Worm (Caenorhabditis elegans) whole organism, L4 larva: Measurements from ENCODE around the gene gon-14.
"Not testable (repeated sequence)": the region's sequence is repeated elsewhere in the genome, so short reads cannot be mapped to it uniquely, and the experiment has no call there.

Source experiments
- F10B5.3 ChIP-seq: sonication (generic microtip); optimal IDR thresholded peaks from 2 replicates; lab custom pipeline; 2016; ENCODE audit warnings: mild to moderate bottlenecking, missing genetic modification characterization, missing compliant biosample characterization
- F44E2.7 ChIP-seq: fragments of 200-800 bp; sonication (Bioruptor generic); IDR thresholded peaks from 2 replicates; pipeline ENCODE4 v2.1.2; 2022; ENCODE audit warnings: missing genetic modification characterization, missing compliant biosample characterization
- arid-1 ChIP-seq: fragments of 200-800 bp; sonication (Bioruptor generic); conservative IDR thresholded peaks from 2 replicates; pipeline ENCODE4 v1.3.6; 2022; ENCODE audit warnings: missing genetic modification reagents, missing genetic modification characterization, missing compliant biosample characterization
- attf-4 ChIP-seq: sonication (generic microtip); optimal IDR thresholded peaks from 3 replicates; lab custom pipeline; 2017; ENCODE audit warnings: missing biosample characterization, missing genetic modification characterization
- ceh-32 ChIP-seq: sonication (generic microtip); optimal IDR thresholded peaks from 2 replicates; lab custom pipeline; 2016; ENCODE audit warnings: mild to moderate bottlenecking, missing genetic modification characterization, missing compliant biosample characterization; ENCODE audit not compliant: poor library complexity
- ceh-44 ChIP-seq: fragments of 200-800 bp; sonication (Bioruptor generic); IDR thresholded peaks from 2 replicates; pipeline ENCODE4 v1.3.6; 2022; ENCODE audit warnings: missing genetic modification reagents, missing genetic modification characterization, missing compliant biosample characterization
- ceh-62 ChIP-seq: sonication (generic microtip); optimal IDR thresholded peaks from 2 replicates; lab custom pipeline; 2017; ENCODE audit warnings: missing biosample characterization, missing genetic modification characterization
- cey-2 ChIP-seq: sonication (generic microtip); optimal IDR thresholded peaks from 3 replicates; lab custom pipeline; 2017; ENCODE audit warnings: missing genetic modification characterization, mild to moderate bottlenecking, missing compliant biosample characterization, antibody characterized with exemption, borderline replicate concordance; ENCODE audit not compliant: insufficient read depth
- daf-12 ChIP-seq: fragments of 150-350 bp; optimal IDR thresholded peaks from 2 replicates; lab custom pipeline; 2014; ENCODE audit warnings: missing biosample characterization, missing genetic modification reagents, missing genetic modification characterization
- daf-16 ChIP-seq, 3 experiments: sonication (generic microtip); optimal IDR thresholded peaks; 2 replicates each; lab custom pipeline; 2016 to 2017; ENCODE audit warnings: missing genetic modification characterization in 3 of 3, missing genetic modification reagents in 3 of 3, mild to moderate bottlenecking in 2 of 3, missing compliant biosample characterization in 2 of 3, missing biosample characterization in 1 of 3, moderate library complexity in 1 of 3
- daf-19 ChIP-seq: fragments of 200-800 bp; sonication (Bioruptor generic); conservative IDR thresholded peaks from 2 replicates; pipeline ENCODE4 v1.3.6; 2022; ENCODE audit warnings: missing genetic modification characterization, missing compliant biosample characterization
- dmd-6 ChIP-seq: fragments of 200-800 bp; sonication (Bioruptor generic); IDR thresholded peaks from 2 replicates; pipeline ENCODE4 v1.3.6; 2022; ENCODE audit warnings: missing genetic modification reagents, missing genetic modification characterization, missing compliant biosample characterization
- dmd-8 ChIP-seq: fragments of 200-800 bp; sonication (Bioruptor generic); IDR thresholded peaks from 2 replicates; pipeline ENCODE4 v1.3.6; 2022; ENCODE audit warnings: missing genetic modification characterization, missing compliant biosample characterization
- dve-1 ChIP-seq: sonication (generic microtip); optimal IDR thresholded peaks from 2 replicates; lab custom pipeline; 2017; ENCODE audit warnings: antibody characterized with exemption, mild to moderate bottlenecking, missing genetic modification characterization, missing compliant biosample characterization; ENCODE audit not compliant: insufficient read depth
- gei-8 ChIP-seq: fragments of 200-800 bp; sonication (Bioruptor generic); optimal IDR thresholded peaks from 2 replicates; lab custom pipeline; 2018; ENCODE audit warnings: mild to moderate bottlenecking, missing genetic modification characterization, missing compliant biosample characterization
- lin-1 ChIP-seq: fragments of 200-800 bp; sonication (Bioruptor generic); IDR thresholded peaks from 2 replicates; pipeline ENCODE4 v1.3.6; 2022; ENCODE audit warnings: missing genetic modification reagents, missing genetic modification characterization, missing compliant biosample characterization
- lin-13 ChIP-seq: fragments of 150-350 bp; optimal IDR thresholded peaks from 2 replicates; lab custom pipeline; 2014; ENCODE audit warnings: missing biosample characterization, missing genetic modification reagents, missing genetic modification characterization
- lin-39 ChIP-seq: fragments of 150-350 bp; optimal IDR thresholded peaks from 2 replicates; lab custom pipeline; 2014; ENCODE audit warnings: missing biosample characterization, missing genetic modification reagents, missing genetic modification characterization
- mdl-1 ChIP-seq, 2 experiments: fragments of 150-350 bp in 1 of 2; sonication (generic microtip) in 1 of 2; optimal IDR thresholded peaks; 2 replicates each; lab custom pipeline; 2014 to 2017; ENCODE audit warnings: missing biosample characterization in 2 of 2, missing genetic modification characterization in 2 of 2
- mep-1 ChIP-seq: fragments of 150-350 bp; sonication (generic microtip); optimal IDR thresholded peaks from 3 replicates; lab custom pipeline; 2014; ENCODE audit warnings: missing biosample characterization, missing genetic modification characterization
- mes-2 ChIP-seq: sonication (generic microtip); optimal IDR thresholded peaks from 2 replicates; lab custom pipeline; 2016; ENCODE audit warnings: missing genotype, mild to moderate bottlenecking, missing genetic modification characterization, missing compliant biosample characterization; ENCODE audit not compliant: poor library complexity, severe bottlenecking
- mxl-2 ChIP-seq: fragments of 200-800 bp; sonication (Bioruptor generic); conservative IDR thresholded peaks from 2 replicates; pipeline ENCODE4 v1.3.6; 2022; ENCODE audit warnings: missing genetic modification reagents, missing genetic modification characterization, missing compliant biosample characterization
- nhr-10 ChIP-seq: fragments of 150-350 bp; optimal IDR thresholded peaks from 2 replicates; lab custom pipeline; 2014; ENCODE audit warnings: missing biosample characterization, missing genetic modification characterization
- nhr-102 ChIP-seq: sonication (generic microtip); optimal IDR thresholded peaks from 2 replicates; lab custom pipeline; 2016; ENCODE audit warnings: mild to moderate bottlenecking, missing genetic modification characterization, moderate library complexity, missing compliant biosample characterization
- nhr-28 ChIP-seq: fragments of 150-350 bp; optimal IDR thresholded peaks from 2 replicates; lab custom pipeline; 2014; ENCODE audit warnings: missing biosample characterization, missing genetic modification characterization
- nhr-77 ChIP-seq: fragments of 150-350 bp; optimal IDR thresholded peaks from 2 replicates; lab custom pipeline; 2014; ENCODE audit warnings: missing biosample characterization, missing genetic modification characterization
- pha-4 ChIP-seq, 2 experiments: fragments of 150-350 bp in 1 of 2; fragments of 200-800 bp in 1 of 2; sonication (Bioruptor generic) in 1 of 2; IDR thresholded peaks in 1 of 2; optimal IDR thresholded peaks in 1 of 2; 2 replicates each; pipeline versions ENCODE4 v1.3.6 to Lab custom; 2014 to 2022; ENCODE audit warnings: missing genetic modification characterization in 2 of 2, missing genetic modification reagents in 2 of 2, missing biosample characterization in 1 of 2, missing compliant biosample characterization in 1 of 2
- php-3 ChIP-seq: fragments of 200-800 bp; sonication (Bioruptor generic); IDR thresholded peaks from 2 replicates; pipeline ENCODE4 v1.3.6; 2022; ENCODE audit warnings: missing genetic modification reagents, missing genetic modification characterization, missing compliant biosample characterization
- pqm-1 ChIP-seq: sonication (generic microtip); optimal IDR thresholded peaks from 2 replicates; lab custom pipeline; 2017; ENCODE audit warnings: missing biosample characterization, missing genetic modification characterization
- skn-1 ChIP-seq: fragments of 150-350 bp; optimal IDR thresholded peaks from 2 replicates; lab custom pipeline; 2014; ENCODE audit warnings: missing biosample characterization, missing genetic modification characterization
- snpc-1.2 ChIP-seq: fragments of 200-800 bp; sonication (Bioruptor generic); IDR thresholded peaks from 2 replicates; pipeline ENCODE4 v1.3.6; 2022; ENCODE audit warnings: missing genetic modification reagents, missing genetic modification characterization, missing compliant biosample characterization
- snpc-4 ChIP-seq: fragments of 150-350 bp; optimal IDR thresholded peaks from 2 replicates; lab custom pipeline; 2014; ENCODE audit warnings: missing biosample characterization, missing genetic modification characterization
- spr-1 ChIP-seq: sonication (generic microtip); optimal IDR thresholded peaks from 2 replicates; lab custom pipeline; 2016; ENCODE audit warnings: mild to moderate bottlenecking, missing genetic modification characterization, missing compliant biosample characterization
- tag-97 ChIP-seq: fragments of 200-800 bp; sonication (Bioruptor generic); IDR thresholded peaks from 2 replicates; pipeline ENCODE4 v1.3.6; 2022; ENCODE audit warnings: missing genetic modification characterization, missing compliant biosample characterization
- tra-1 ChIP-seq: fragments of 200-800 bp; sonication (Bioruptor generic); IDR thresholded peaks from 2 replicates; pipeline ENCODE4 v1.3.6; 2022; ENCODE audit warnings: missing genetic modification reagents, missing genetic modification characterization, missing compliant biosample characterization
- unc-39 ChIP-seq: sonication (generic microtip); optimal IDR thresholded peaks from 2 replicates; lab custom pipeline; 2017; ENCODE audit warnings: missing biosample characterization, missing genetic modification characterization
- unc-62 ChIP-seq, 3 experiments: fragments of 150-350 bp in 1 of 3; sonication (generic microtip); optimal IDR thresholded peaks in 2 of 3; peaks in 1 of 3; 1 replicate in 1 of 3; 2 replicates in 2 of 3; lab custom pipeline; 2014 to 2017; ENCODE audit warnings: missing biosample characterization in 3 of 3, missing genetic modification characterization in 3 of 3, missing genetic modification reagents in 3 of 3, missing genotype in 1 of 3
- zag-1 ChIP-seq: fragments of 150-350 bp; optimal IDR thresholded peaks from 2 replicates; lab custom pipeline; 2014; ENCODE audit warnings: missing biosample characterization, missing genetic modification characterization
- zip-11 ChIP-seq: fragments of 200-800 bp; sonication (Bioruptor generic); IDR thresholded peaks from 2 replicates; pipeline ENCODE4 v1.3.6; 2022; ENCODE audit warnings: missing genetic modification characterization, missing compliant biosample characterization
- ztf-7 ChIP-seq: fragments of 150-350 bp; optimal IDR thresholded peaks from 2 replicates; lab custom pipeline; 2014; ENCODE audit warnings: missing biosample characterization, missing genetic modification characterization

The gon-14 gene

DNA sequence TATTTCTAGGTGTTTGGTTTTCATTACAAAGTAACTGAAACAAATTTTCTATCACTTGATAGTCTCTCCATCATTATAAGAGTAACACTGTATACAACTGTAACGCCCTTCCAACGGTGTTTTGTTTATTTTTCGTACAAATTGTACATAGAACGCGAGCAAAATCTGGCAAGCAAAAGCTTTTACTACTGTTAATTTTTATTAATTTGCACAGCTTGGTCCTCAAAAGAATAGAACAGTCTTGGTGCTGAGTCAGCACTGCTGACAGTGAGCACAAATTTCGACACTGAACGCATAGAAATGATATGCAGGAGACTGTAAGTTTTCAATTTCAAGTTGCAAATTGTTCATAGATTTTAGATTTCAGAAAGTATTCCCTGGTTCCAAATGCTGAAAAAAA is 20.7 kb downstream of the gon-14 start, which contains the start of gene ZK1055.2:
Gene ZK1055.2 (plus strand): TSS at position 301 of the 400 bp plus-strand sequence.
- no peak for TF ChIP-seq mep-1
- TF ChIP-seq, all 104 proteins: peak for 0

ce11 chrV:6581762-6582161 is 29.2 kb downstream of the gon-14 start, which contains the start of gene ZK1055.4:
Gene ZK1055.4 (plus strand): TSS chrV:6582062.
- not testable (repeated sequence) for TF ChIP-seq ceh-44; F44E2.7 (GFP tag; lab: Robert Waterston, UW); lin-39 (tag; lab: Kevin White, UChicago)

ce11 chrV:6579992-6580391 is 31.0 kb downstream of the gon-14 start, which contains the start of gene EGAP9.3:
Gene EGAP9.3 (minus strand): TSS chrV:6580122.
- TF ChIP-seq tra-1 (GFP tag; lab: Robert Waterston, UW) (no peak), pqm-1 (peak; percentile 43), dmd-6 (GFP tag; lab: Robert Waterston, UW) (no peak; the same call in 1 of the 2 replicates), nhr-28 (tag; lab: Kevin White, UChicago) (peak; percentile 69), daf-16 (GFP tag; optimal IDR thresholded peaks at IDR 0.05; lab: Kevin White, UChicago) (no peak), daf-16 (tag; optimal IDR thresholded peaks at IDR 0.05; lab: Kevin White, UChicago) (peak; percentile 19), snpc-1.2 (GFP tag; lab: Robert Waterston, UW) (no peak), zag-1 (tag; lab: Kevin White, UChicago) (no peak)

DNA sequence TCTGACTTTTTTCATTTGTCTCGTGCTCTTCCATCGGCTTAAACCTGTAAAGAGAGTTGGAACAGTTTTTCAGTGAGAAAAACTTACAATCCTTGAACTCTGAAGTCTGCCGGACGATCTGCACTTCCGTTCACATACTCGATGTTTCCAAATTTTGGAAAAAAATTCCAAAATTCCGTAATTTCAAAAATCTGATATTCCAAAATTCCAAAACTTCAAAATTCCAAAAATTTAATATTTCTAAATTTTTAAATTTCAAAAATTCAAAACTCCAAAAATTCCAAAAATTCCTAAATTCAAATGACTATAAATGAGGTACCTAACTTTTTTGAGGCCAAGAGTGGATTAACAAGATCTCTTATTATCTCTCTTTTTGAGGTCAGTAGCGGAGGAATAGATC is 34.4 kb downstream of the gon-14 start, which contains the start of gene EGAP9.4:
Gene EGAP9.4 (plus strand): TSS at position 301 of the 400 bp plus-strand sequence.
- TF ChIP-seq unc-62 (GFP tag; optimal IDR thresholded peaks at IDR 0.05 in 1 of 2; lab: Kevin White, UChicago) (no peak), unc-62 (tag; optimal IDR thresholded peaks at IDR 0.05; lab: Kevin White, UChicago) (no peak), F10B5.3 (no peak), php-3 (GFP tag; lab: Robert Waterston, UW) (no peak), dmd-6 (GFP tag; lab: Robert Waterston, UW) (no peak), tag-97 (GFP tag; lab: Robert Waterston, UW) (no peak), ceh-32 (tag; lab: Kevin White, UChicago) (no peak), skn-1 (tag; lab: Kevin White, UChicago) (no peak), zip-11 (GFP tag; lab: Robert Waterston, UW) (no peak), mes-2 (tag; lab: Kevin White, UChicago) (no peak), ceh-62 (tag; lab: Kevin White, UChicago) (no peak), nhr-102 (tag; lab: Kevin White, UChicago) (no peak), pha-4 (GFP tag; IDR thresholded peaks at IDR 0.05; lab: Robert Waterston, UW) (no peak), pha-4 (tag; optimal IDR thresholded peaks at IDR 0.05; lab: Kevin White, UChicago) (no peak), ceh-44 (no peak), nhr-10 (tag; lab: Kevin White, UChicago) (no peak), snpc-4 (tag; lab: Kevin White, UChicago) (no peak)

ce11 chrV:6575406-6576130 is 35.4 kb downstream of the gon-14 start, which contains the start of gene fut-2:
Gene fut-2 (minus strand): TSS chrV:6575890.
- TF ChIP-seq mxl-2 (GFP tag; lab: Robert Waterston, UW) = no peak
- TF ChIP-seq tra-1 (GFP tag; lab: Robert Waterston, UW) = no peak
- no peak for TF ChIP-seq nhr-77 (tag; lab: Kevin White, UChicago)
- no peak for TF ChIP-seq daf-19 (GFP tag; lab: Robert Waterston, UW)
- no peak for TF ChIP-seq ceh-44
- no peak for TF ChIP-seq daf-12 (tag; lab: Kevin White, UChicago)
- peak in 1 of 2 experiments; percentile 5 for TF ChIP-seq mdl-1 (tag; optimal IDR thresholded peaks at IDR 0.05; lab: Kevin White, UChicago)
- TF ChIP-seq unc-39 (tag; lab: Kevin White, UChicago) = no peak
- no peak for TF ChIP-seq lin-1 (GFP tag; lab: Robert Waterston, UW)
- TF ChIP-seq gei-8 (GFP tag; lab: Kevin White, UChicago) = no peak
- TF ChIP-seq spr-1 = no peak
- no peak for TF ChIP-seq lin-13 (GFP tag; lab: Kevin White, UChicago)
- no peak for TF ChIP-seq ztf-7 (tag; lab: Kevin White, UChicago)
- peak; percentile 98 for TF ChIP-seq pqm-1
- no peak for TF ChIP-seq attf-4 (tag; lab: Kevin White, UChicago)
- TF ChIP-seq arid-1 = no peak
- no peak for TF ChIP-seq cey-2 (tag; lab: Kevin White, UChicago)
- TF ChIP-seq skn-1 (tag; lab: Kevin White, UChicago) = no peak
- TF ChIP-seq dve-1 (tag; lab: Kevin White, UChicago) = peak; percentile 67
- TF ChIP-seq dmd-8 (GFP tag; lab: Robert Waterston, UW) = no peak
